Worm (Caenorhabditis elegans) whole organism, L4/young adult: ENCODE data around the gene yif-1.

Experiments
- W03F9.2 ChIP-seq: fragments of 150-350 bp; optimal IDR thresholded peaks from 2 replicates; lab custom pipeline; 2014; ENCODE audit warnings: missing biosample characterization, missing genetic modification characterization
- him-1 ChIP-seq: sonication (generic microtip); optimal IDR thresholded peaks from 2 replicates; lab custom pipeline; 2016; ENCODE audit warnings: missing genotype, missing genetic modification reagents, missing genetic modification characterization, missing compliant biosample characterization

DNA sequence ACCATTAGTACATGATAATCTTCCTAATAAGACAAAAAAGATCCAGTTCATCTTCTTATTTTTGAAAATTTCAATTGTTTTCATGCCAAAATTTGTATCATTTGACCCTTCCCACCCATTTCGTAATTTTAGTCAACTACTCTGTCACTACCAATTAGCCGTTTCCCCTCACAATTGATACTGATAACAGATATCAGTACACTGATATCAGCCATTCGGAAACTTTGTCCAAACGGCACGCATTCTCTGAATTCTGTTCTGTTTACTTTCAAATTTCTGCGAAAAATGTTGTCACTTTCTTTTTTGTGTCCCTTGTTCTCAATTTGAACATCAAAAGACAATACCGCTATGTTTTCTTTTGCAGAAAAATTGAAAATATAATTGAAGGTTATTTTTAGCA is 42.1 kb downstream of the yif-1 start:
- no peak for TF ChIP-seq W03F9.2 (tag; lab: Kevin White, UChicago)
- no peak for TF ChIP-seq him-1 (tag; lab: Kevin White, UChicago)
